Worm (Caenorhabditis elegans) whole organism, young adult: Measurements from ENCODE around the gene gex-5.
A peak's percentile ranks its signal among the peaks of the same experiment; 100 is the strongest.

Experiments
- C06A6.2 ChIP-seq: fragments of 200-800 bp; sonication (Bioruptor generic); conservative IDR thresholded peaks from 2 replicates; pipeline ENCODE4 v1.3.6; 2022; ENCODE audit warnings: missing genetic modification characterization, missing compliant biosample characterization
- D2030.7 ChIP-seq: fragments of 200-800 bp; sonication (Bioruptor generic); IDR thresholded peaks from 2 replicates; pipeline ENCODE4 v1.3.6; 2022; ENCODE audit warnings: missing genetic modification reagents, missing genetic modification characterization, missing compliant biosample characterization
- F10E7.11 ChIP-seq: sonication (generic microtip); optimal IDR thresholded peaks from 2 replicates; lab custom pipeline; 2017; ENCODE audit warnings: mild to moderate bottlenecking, missing genetic modification characterization, moderate library complexity, missing compliant biosample characterization
- F23B12.7 ChIP-seq: sonication (generic microtip); optimal IDR thresholded peaks from 2 replicates; lab custom pipeline; 2017; ENCODE audit warnings: missing genetic modification characterization, mild to moderate bottlenecking, missing compliant biosample characterization, antibody characterized with exemption, moderate library complexity; ENCODE audit not compliant: insufficient read depth
- F49E8.2 ChIP-seq: sonication (generic microtip); optimal IDR thresholded peaks from 3 replicates; lab custom pipeline; 2017; ENCODE audit warnings: missing genetic modification characterization, mild to moderate bottlenecking, missing compliant biosample characterization, antibody characterized with exemption, moderate library complexity; ENCODE audit not compliant: insufficient read depth
- F52B5.7 ChIP-seq: sonication (generic microtip); optimal IDR thresholded peaks from 2 replicates; lab custom pipeline; 2016; ENCODE audit warnings: mild to moderate bottlenecking, missing genetic modification characterization, missing compliant biosample characterization
- F57A8.1 ChIP-seq: fragments of 200-800 bp; sonication (Bioruptor generic); optimal IDR thresholded peaks from 2 replicates; lab custom pipeline; 2018; ENCODE audit warnings: mild to moderate bottlenecking, missing genetic modification characterization, moderate library complexity, missing compliant biosample characterization
- K11D2.4 ChIP-seq: fragments of 200-800 bp; sonication (Bioruptor generic); IDR thresholded peaks from 2 replicates; pipeline ENCODE4 v1.3.6; 2022; ENCODE audit warnings: missing genetic modification reagents, missing genetic modification characterization, missing compliant biosample characterization
- K12H6.12 ChIP-seq: fragments of 200-800 bp; sonication (Bioruptor generic); optimal IDR thresholded peaks from 2 replicates; lab custom pipeline; 2018; ENCODE audit warnings: mild to moderate bottlenecking, missing genetic modification characterization, missing compliant biosample characterization
- ZK185.1 ChIP-seq: sonication (generic microtip); optimal IDR thresholded peaks from 2 replicates; lab custom pipeline; 2016; ENCODE audit warnings: mild to moderate bottlenecking, missing genetic modification characterization, missing compliant biosample characterization; ENCODE audit not compliant: poor library complexity, severe bottlenecking
- akir-1 ChIP-seq: fragments of 200-800 bp; sonication (Bioruptor generic); optimal IDR thresholded peaks from 2 replicates; lab custom pipeline; 2018; ENCODE audit warnings: mild to moderate bottlenecking, missing genetic modification characterization, moderate library complexity, missing compliant biosample characterization
- attf-5 ChIP-seq: fragments of 200-800 bp; sonication (Bioruptor generic); optimal IDR thresholded peaks from 2 replicates; lab custom pipeline; 2018; ENCODE audit warnings: mild to moderate bottlenecking, missing genetic modification characterization, missing compliant biosample characterization
- bed-1 ChIP-seq: fragments of 200-800 bp; sonication (Bioruptor generic); IDR thresholded peaks from 2 replicates; pipeline ENCODE4 v1.3.6; 2022; ENCODE audit warnings: missing genetic modification reagents, missing genetic modification characterization, missing compliant biosample characterization
- ceh-27 ChIP-seq: fragments of 200-800 bp; sonication (Bioruptor generic); optimal IDR thresholded peaks from 2 replicates; lab custom pipeline; 2018; ENCODE audit warnings: mild to moderate bottlenecking, missing genetic modification characterization, moderate library complexity, missing compliant biosample characterization
- ceh-58 ChIP-seq: fragments of 200-800 bp; sonication (Bioruptor generic); IDR thresholded peaks from 2 replicates; pipeline ENCODE4 v1.3.6; 2022; ENCODE audit warnings: missing genetic modification characterization, missing compliant biosample characterization
- ceh-79 ChIP-seq: sonication (generic microtip); optimal IDR thresholded peaks from 2 replicates; lab custom pipeline; 2017; ENCODE audit warnings: mild to moderate bottlenecking, missing genetic modification characterization, missing compliant biosample characterization
- dpl-1 ChIP-seq: fragments of 150-350 bp; optimal IDR thresholded peaks from 2 replicates; lab custom pipeline; 2014; ENCODE audit warnings: missing biosample characterization, missing genetic modification reagents, missing genetic modification characterization
- efl-1 ChIP-seq: fragments of 150-350 bp; optimal IDR thresholded peaks from 2 replicates; lab custom pipeline; 2014; ENCODE audit warnings: missing biosample characterization, missing genetic modification reagents, missing genetic modification characterization
- hlh-26 ChIP-seq: fragments of 200-800 bp; sonication (Bioruptor generic); conservative IDR thresholded peaks from 2 replicates; pipeline ENCODE4 v1.3.6; 2022; ENCODE audit warnings: missing genetic modification reagents, missing genetic modification characterization, missing compliant biosample characterization
- hsf-1 ChIP-seq: fragments of 200-800 bp; sonication (Bioruptor generic); IDR thresholded peaks from 2 replicates; pipeline ENCODE4 v1.3.6; 2022; ENCODE audit warnings: missing genetic modification reagents, missing genetic modification characterization, missing compliant biosample characterization
- lin-26 ChIP-seq: fragments of 200-800 bp; sonication (Bioruptor generic); IDR thresholded peaks from 2 replicates; pipeline ENCODE4 v1.3.6; 2022; ENCODE audit warnings: missing genetic modification reagents, missing genetic modification characterization, missing compliant biosample characterization
- lsl-1 ChIP-seq: fragments of 200-800 bp; sonication (Bioruptor generic); optimal IDR thresholded peaks from 2 replicates; lab custom pipeline; 2018; ENCODE audit warnings: mild to moderate bottlenecking, missing genetic modification characterization, moderate library complexity, missing compliant biosample characterization
- mcd-1 ChIP-seq: fragments of 200-800 bp; sonication (Bioruptor generic); IDR thresholded peaks from 2 replicates; pipeline ENCODE4 v1.3.6; 2022; ENCODE audit warnings: missing genetic modification reagents, missing genetic modification characterization, missing compliant biosample characterization
- mxl-1 ChIP-seq: sonication (generic microtip); optimal IDR thresholded peaks from 2 replicates; lab custom pipeline; 2016; ENCODE audit warnings: missing genetic modification characterization, missing compliant biosample characterization
- nfya-1 ChIP-seq: sonication (generic microtip); optimal IDR thresholded peaks from 2 replicates; lab custom pipeline; 2017; ENCODE audit warnings: antibody characterized with exemption, missing compliant biosample characterization, missing genetic modification characterization, borderline replicate concordance; ENCODE audit not compliant: insufficient read depth
- rcor-1 ChIP-seq: fragments of 200-800 bp; sonication (Bioruptor generic); IDR thresholded peaks from 2 replicates; pipeline ENCODE4 v1.3.6; 2022; ENCODE audit warnings: missing genetic modification reagents, missing genetic modification characterization, missing compliant biosample characterization
- somi-1 ChIP-seq: fragments of 200-800 bp; sonication (Bioruptor generic); optimal IDR thresholded peaks from 2 replicates; lab custom pipeline; 2018; ENCODE audit warnings: mild to moderate bottlenecking, missing genetic modification characterization, missing compliant biosample characterization
- tbx-9 ChIP-seq: sonication (generic microtip); optimal IDR thresholded peaks from 2 replicates; lab custom pipeline; 2016; ENCODE audit warnings: borderline replicate concordance, missing genetic modification characterization, inconsistent platforms, missing compliant biosample characterization
- unc-62 ChIP-seq: fragments of 150-350 bp; optimal IDR thresholded peaks from 2 replicates; lab custom pipeline; 2014; ENCODE audit warnings: missing biosample characterization, missing genetic modification reagents, missing genetic modification characterization
- ztf-28 ChIP-seq: fragments of 200-800 bp; sonication (Bioruptor generic); IDR thresholded peaks from 2 replicates; pipeline ENCODE4 v1.3.6; 2022; ENCODE audit warnings: missing genetic modification reagents, missing genetic modification characterization, missing compliant biosample characterization

Gene gex-5

ce11 chrIII:4739975-4740374 lies 41.8 kb downstream of the gex-5 start, which contains the start of gene ras-2:
ras-2 (minus strand) TSS chrIII:4740075.
- TF ChIP-seq ztf-28 (GFP tag; lab: Robert Waterston, UW) (no peak), unc-62 (no peak), bed-1 (no peak), mxl-1 (tag; lab: Kevin White, UChicago) (no peak), mcd-1 (GFP tag; lab: Robert Waterston, UW) (no peak), lin-26 (GFP tag; lab: Robert Waterston, UW) (no peak), akir-1 (GFP tag; lab: Kevin White, UChicago) (no peak), C06A6.2 (GFP tag; lab: Robert Waterston, UW) (no peak), F23B12.7 (tag; lab: Kevin White, UChicago) (no peak), dpl-1 (GFP tag; lab: Kevin White, UChicago) (no peak), hlh-26 (GFP tag; lab: Robert Waterston, UW) (no peak), K11D2.4 (GFP tag; lab: Robert Waterston, UW) (no peak), F57A8.1 (GFP tag; lab: Kevin White, UChicago) (no peak), nfya-1 (tag; lab: Kevin White, UChicago) (no peak), hsf-1 (GFP tag; lab: Robert Waterston, UW) (no peak), efl-1 (no peak), ZK185.1 (tag; lab: Kevin White, UChicago) (no peak), lsl-1 (no peak)
- TF ChIP-seq, all 124 proteins: peak for 0

- TF ChIP-seq rcor-1 (GFP tag; lab: Robert Waterston, UW) (no peak), F49E8.2 (tag; lab: Kevin White, UChicago) (no peak), ceh-58 (GFP tag; lab: Robert Waterston, UW) (no peak)
Measured at ce11 chrIII:4735443-4735842, 46.3 kb downstream of the gex-5 start, which contains the start of gene F17C8.7. F17C8.7 (plus strand) TSS chrIII:4735743.

ce11 chrIII:4734056-4734455 lies 47.7 kb downstream of the gex-5 start, which contains the start of gene F17C8.9:
F17C8.9 (plus strand) TSS chrIII:4734356.
- TF ChIP-seq F10E7.11 (tag; lab: Kevin White, UChicago), result no peak
- TF ChIP-seq F49E8.2 (tag; lab: Kevin White, UChicago), result no peak
- no peak for TF ChIP-seq somi-1
- no peak for TF ChIP-seq attf-5 (GFP tag; lab: Kevin White, UChicago)
- TF ChIP-seq ceh-79, result no peak
- TF ChIP-seq tbx-9, result no peak
- no peak for TF ChIP-seq D2030.7 (GFP tag; lab: Robert Waterston, UW)
- TF ChIP-seq ceh-27, result no peak
- no peak for TF ChIP-seq F52B5.7 (tag; lab: Kevin White, UChicago)

DNA sequence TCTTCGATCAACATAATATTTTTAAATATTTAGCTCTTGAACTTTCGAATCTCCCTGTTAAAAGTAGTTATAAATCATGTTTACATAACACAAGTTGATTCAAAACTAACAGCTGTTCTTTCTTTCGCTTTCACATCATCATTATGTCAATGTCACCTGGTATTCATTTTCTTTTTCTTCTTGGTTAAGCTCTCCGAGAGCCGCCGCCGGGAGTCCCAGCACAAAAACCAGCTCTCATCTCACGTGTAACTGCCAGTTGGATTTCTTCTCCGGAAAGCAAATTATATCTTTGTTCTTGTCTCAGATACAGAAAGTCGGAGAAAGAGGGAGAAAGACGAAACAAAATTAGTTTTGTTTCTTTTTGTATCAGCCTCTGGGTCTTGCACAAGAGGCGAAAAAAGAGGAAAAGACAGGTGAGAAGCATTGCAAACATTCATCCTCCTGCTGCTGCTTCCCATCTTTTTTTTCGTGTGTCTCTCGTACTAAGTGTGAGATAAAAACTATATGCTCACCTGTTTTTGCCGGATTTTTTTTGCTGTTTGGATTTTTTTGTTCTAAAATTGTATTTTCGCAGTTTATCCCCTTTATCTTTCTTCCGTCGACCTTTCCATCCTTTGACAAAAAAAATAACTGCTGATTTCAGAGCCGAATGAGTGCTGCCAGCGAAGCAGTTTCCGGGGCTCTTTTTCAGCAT lies 50.3 kb downstream of the gex-5 start, which contains the start of gene F17C8.3:
F17C8.3 (plus strand) TSS at position 644 of the 694 bp plus-strand sequence.
- TF ChIP-seq K12H6.12 (peak; percentile 21), mcd-1 (GFP tag; lab: Robert Waterston, UW) (no peak), somi-1 (peak; percentile 17)
